Fruit fly (Drosophila melanogaster) whole organism, embryonic: ENCODE results near the gene CG11356.
A peak's percentile ranks its signal among the peaks of the same experiment; 100 is the strongest.

Source experiments
- Atf-2 ChIP-seq: fragments of 200-800 bp; sonication (Bioruptor generic); optimal IDR thresholded peaks from 2 replicates; lab custom pipeline; 2016; ENCODE audit warnings: missing biosample characterization, missing genetic modification characterization
- CG10147 ChIP-seq: fragments of 200-800 bp; sonication (Bioruptor generic); optimal IDR thresholded peaks from 2 replicates; lab custom pipeline; 2019; ENCODE audit warnings: missing biosample characterization, mild to moderate bottlenecking, missing genetic modification characterization, moderate library complexity
- CG1024 ChIP-seq: fragments of 200-800 bp; sonication (Bioruptor generic); IDR thresholded peaks from 2 replicates; pipeline ENCODE4 v1.3.6; 2022; ENCODE audit warnings: missing biosample characterization, missing genetic modification characterization
- CG10267 ChIP-seq: fragments of 200-800 bp; sonication (Bioruptor generic); optimal IDR thresholded peaks from 2 replicates; lab custom pipeline; 2018; ENCODE audit warnings: missing biosample characterization, mild to moderate bottlenecking, missing genetic modification characterization, moderate library complexity
- CG10366 ChIP-seq: fragments of 200-800 bp; sonication (Bioruptor generic); IDR thresholded peaks from 2 replicates; pipeline ENCODE4 v1.3.6; 2022; ENCODE audit warnings: missing biosample characterization, missing genetic modification characterization
- CG11093 ChIP-seq: fragments of 200-800 bp; sonication (Bioruptor generic); IDR thresholded peaks from 3 replicates; pipeline ENCODE4 v1.3.6; 2022; ENCODE audit warnings: missing biosample characterization, missing genetic modification characterization
- CG13296 ChIP-seq: fragments of 200-800 bp; sonication (Bioruptor generic); optimal IDR thresholded peaks from 3 replicates; lab custom pipeline; 2018; ENCODE audit warnings: missing biosample characterization, mild to moderate bottlenecking, missing genetic modification characterization
- CG14050 ChIP-seq: fragments of 200-800 bp; sonication (Bioruptor generic); IDR thresholded peaks from 3 replicates; pipeline ENCODE4 v1.3.6; 2022; ENCODE audit warnings: missing biosample characterization, missing genetic modification characterization
- CG14441 ChIP-seq: fragments of 200-800 bp; sonication (Bioruptor generic); IDR thresholded peaks from 2 replicates; pipeline ENCODE4 v1.3.6; 2022; ENCODE audit warnings: missing biosample characterization, missing genetic modification characterization
- CG15011 ChIP-seq: fragments of 200-800 bp; sonication (Bioruptor generic); optimal IDR thresholded peaks from 3 replicates; lab custom pipeline; 2018; ENCODE audit warnings: missing biosample characterization, mild to moderate bottlenecking, missing genetic modification characterization
- CG1647 ChIP-seq: fragments of 200-800 bp; sonication (Bioruptor generic); optimal IDR thresholded peaks from 3 replicates; lab custom pipeline; 2016; ENCODE audit warnings: missing biosample characterization, missing genetic modification characterization
- CG2712 ChIP-seq: fragments of 200-800 bp; optimal IDR thresholded peaks from 3 replicates; lab custom pipeline; 2019; ENCODE audit warnings: missing biosample characterization, mild to moderate bottlenecking, missing genetic modification characterization, moderate library complexity
- CG32532 ChIP-seq: fragments of 200-800 bp; sonication (Bioruptor generic); IDR thresholded peaks from 2 replicates; pipeline ENCODE4 v1.3.6; 2022; ENCODE audit warnings: missing biosample characterization, missing genetic modification characterization
- CG5180 ChIP-seq: fragments of 200-800 bp; sonication (Bioruptor generic); optimal IDR thresholded peaks from 3 replicates; lab custom pipeline; 2017; ENCODE audit warnings: missing biosample characterization, missing genetic modification characterization, mild to moderate bottlenecking, moderate library complexity, missing genetic modification reagents
- CG6813 ChIP-seq: fragments of 200-800 bp; sonication (Bioruptor generic); optimal IDR thresholded peaks from 2 replicates; lab custom pipeline; 2017; ENCODE audit warnings: missing biosample characterization, missing genetic modification characterization, mild to moderate bottlenecking, moderate library complexity, missing genetic modification reagents
- CG6854 ChIP-seq: fragments of 200-800 bp; sonication (Bioruptor generic); optimal IDR thresholded peaks from 3 replicates; lab custom pipeline; 2017; ENCODE audit warnings: missing biosample characterization, mild to moderate bottlenecking, missing genetic modification characterization
- CG9817 ChIP-seq: fragments of 200-800 bp; sonication (Bioruptor generic); optimal IDR thresholded peaks from 2 replicates; lab custom pipeline; 2018; ENCODE audit warnings: missing biosample characterization, mild to moderate bottlenecking, missing genetic modification characterization, moderate library complexity
- Chrac-16 ChIP-seq: fragments of 200-800 bp; sonication (Bioruptor generic); optimal IDR thresholded peaks from 3 replicates; lab custom pipeline; 2016; ENCODE audit warnings: missing biosample characterization, missing genetic modification characterization
- CoRest ChIP-seq: fragments of 200-800 bp; sonication (Bioruptor generic); optimal IDR thresholded peaks from 3 replicates; lab custom pipeline; 2018; ENCODE audit warnings: missing biosample characterization, mild to moderate bottlenecking, missing genetic modification characterization, moderate library complexity
- Dip2 ChIP-seq: fragments of 200-800 bp; sonication (Bioruptor generic); IDR thresholded peaks from 2 replicates; pipeline ENCODE4 v1.3.6; 2022; ENCODE audit warnings: missing biosample characterization, missing genetic modification characterization
- Dll ChIP-seq: fragments of 200-800 bp; sonication (Bioruptor generic); IDR thresholded peaks from 4 replicates; pipeline ENCODE4 v1.3.6; 2022; ENCODE audit warnings: missing biosample characterization, missing genetic modification characterization; ENCODE audit not compliant: partially characterized antibody
- Eip74EF ChIP-seq, 2 experiments: fragments of 200-800 bp in 1 of 2; fragments of >200 bp in 1 of 2; sonication (Bioruptor generic) in 1 of 2; optimal IDR thresholded peaks; 2 replicates each; lab custom pipeline; 2017 to 2019; ENCODE audit warnings: missing biosample characterization in 2 of 2, missing genetic modification characterization in 2 of 2, mild to moderate bottlenecking in 1 of 2, moderate library complexity in 1 of 2
- Gsc ChIP-seq: fragments of 200-800 bp; sonication (Bioruptor generic); IDR thresholded peaks from 2 replicates; pipeline ENCODE4 v1.3.6; 2022; ENCODE audit warnings: missing biosample characterization, missing genetic modification characterization
- Hand ChIP-seq: fragments of 200-800 bp; sonication (Bioruptor generic); optimal IDR thresholded peaks from 2 replicates; lab custom pipeline; 2017; ENCODE audit warnings: mild to moderate bottlenecking, missing biosample characterization, missing genetic modification reagents, missing genetic modification characterization
- Oaz ChIP-seq: fragments of 200-800 bp; sonication (Bioruptor generic); IDR thresholded peaks from 2 replicates; pipeline ENCODE4 v1.3.6; 2022; ENCODE audit warnings: missing biosample characterization, missing genetic modification characterization
- Pdp1 ChIP-seq, 2 experiments: fragments of 200-800 bp; sonication (Bioruptor generic); optimal IDR thresholded peaks; 3 replicates each; lab custom pipeline; 2016; ENCODE audit warnings: missing biosample characterization in 2 of 2, missing genetic modification characterization in 2 of 2, mild to moderate bottlenecking in 1 of 2, moderate library complexity in 1 of 2
- Six4 ChIP-seq: fragments of 200-800 bp; sonication (Bioruptor generic); optimal IDR thresholded peaks from 2 replicates; lab custom pipeline; 2016; ENCODE audit warnings: missing biosample characterization, missing genetic modification characterization
- crol ChIP-seq: fragments of 200-800 bp; sonication (Bioruptor generic); IDR thresholded peaks from 2 replicates; pipeline ENCODE4 v1.3.6; 2022; ENCODE audit warnings: missing biosample characterization, missing genetic modification characterization
- dmrt99B ChIP-seq: fragments of 200-800 bp; sonication (Bioruptor generic); optimal IDR thresholded peaks from 2 replicates; lab custom pipeline; 2018; ENCODE audit warnings: missing biosample characterization, mild to moderate bottlenecking, missing genetic modification characterization, moderate library complexity
- ewg ChIP-seq: fragments of 200-800 bp; sonication (Bioruptor generic); optimal IDR thresholded peaks from 3 replicates; lab custom pipeline; 2017; ENCODE audit warnings: mild to moderate bottlenecking, missing biosample characterization, missing genetic modification reagents, missing genetic modification characterization
- gem ChIP-seq: fragments of 200-800 bp; sonication (Bioruptor generic); optimal IDR thresholded peaks from 2 replicates; lab custom pipeline; 2019; ENCODE audit warnings: missing biosample characterization, mild to moderate bottlenecking, missing genetic modification characterization, moderate library complexity
- grau ChIP-seq: fragments of 200-800 bp; optimal IDR thresholded peaks from 3 replicates; lab custom pipeline; 2019; ENCODE audit warnings: missing biosample characterization, mild to moderate bottlenecking, missing genetic modification characterization, moderate library complexity
- inv ChIP-seq: fragments of 200-800 bp; sonication (Bioruptor generic); IDR thresholded peaks from 2 replicates; pipeline ENCODE4 v1.3.6; 2022; ENCODE audit warnings: missing biosample characterization, missing genetic modification characterization; ENCODE audit not compliant: partially characterized antibody
- jigr1 ChIP-seq: fragments of 200-800 bp; sonication (Bioruptor generic); IDR thresholded peaks from 3 replicates; pipeline ENCODE4 v1.3.6; 2022; ENCODE audit warnings: missing biosample characterization, missing genetic modification characterization
- kah ChIP-seq: fragments of 200-800 bp; sonication (Bioruptor generic); optimal IDR thresholded peaks from 2 replicates; lab custom pipeline; 2018; ENCODE audit warnings: missing biosample characterization, mild to moderate bottlenecking, missing genetic modification characterization
- klu ChIP-seq: fragments of 200-800 bp; sonication (Bioruptor generic); IDR thresholded peaks from 2 replicates; pipeline ENCODE4 v1.3.6; 2022; ENCODE audit warnings: missing biosample characterization, missing genetic modification characterization
- lbe ChIP-seq: fragments of 200-800 bp; sonication (Bioruptor generic); optimal IDR thresholded peaks from 2 replicates; lab custom pipeline; 2016; ENCODE audit warnings: missing biosample characterization, mild to moderate bottlenecking, missing genetic modification characterization
- lmd ChIP-seq: fragments of 200-800 bp; sonication (Bioruptor generic); IDR thresholded peaks from 2 replicates; pipeline ENCODE4 v1.3.6; 2022; ENCODE audit warnings: missing biosample characterization, missing genetic modification characterization
- nerfin-1 ChIP-seq: fragments of 200-800 bp; sonication (Bioruptor generic); optimal IDR thresholded peaks from 3 replicates; lab custom pipeline; 2019; ENCODE audit warnings: missing biosample characterization, mild to moderate bottlenecking, missing genetic modification characterization, moderate library complexity
- nmo ChIP-seq: fragments of 200-800 bp; sonication (Bioruptor generic); optimal IDR thresholded peaks from 2 replicates; lab custom pipeline; 2018; ENCODE audit warnings: missing biosample characterization, mild to moderate bottlenecking, missing genetic modification characterization, moderate library complexity
- prd ChIP-seq, 3 experiments: fragments of >200 bp in 2 of 3; fragments of 200-800 bp in 1 of 3; sonication (Bioruptor generic) in 1 of 3; optimal IDR thresholded peaks in 2 of 3; IDR thresholded peaks in 1 of 3; 2 replicates in 2 of 3; 3 replicates in 1 of 3; pipeline versions ENCODE4 v1.3.6 to Lab custom; 2017 to 2022; ENCODE audit warnings: missing biosample characterization in 1 of 3, missing genetic modification characterization in 1 of 3
- pum ChIP-seq: fragments of 200-800 bp; sonication (Bioruptor generic); optimal IDR thresholded peaks from 2 replicates; lab custom pipeline; 2016; ENCODE audit warnings: missing biosample characterization, missing genetic modification characterization
- salm ChIP-seq: fragments of 200-800 bp; sonication (Bioruptor generic); optimal IDR thresholded peaks from 2 replicates; lab custom pipeline; 2018; ENCODE audit warnings: missing biosample characterization, mild to moderate bottlenecking, missing genetic modification characterization
- sima ChIP-seq: fragments of 200-800 bp; sonication (Bioruptor generic); optimal IDR thresholded peaks from 2 replicates; lab custom pipeline; 2016; ENCODE audit warnings: missing biosample characterization, missing genetic modification characterization
- slbo ChIP-seq: fragments of 200-800 bp; sonication (Bioruptor generic); IDR thresholded peaks from 2 replicates; pipeline ENCODE4 v1.3.6; 2022; ENCODE audit warnings: missing biosample characterization, missing genetic modification characterization
- sug ChIP-seq: fragments of 200-800 bp; optimal IDR thresholded peaks from 2 replicates; lab custom pipeline; 2019; ENCODE audit warnings: missing biosample characterization, mild to moderate bottlenecking, missing genetic modification characterization, moderate library complexity
- tap ChIP-seq: fragments of 200-800 bp; optimal IDR thresholded peaks from 3 replicates; lab custom pipeline; 2019; ENCODE audit warnings: missing biosample characterization, mild to moderate bottlenecking, missing genetic modification characterization, moderate library complexity
- twi ChIP-seq: fragments of 200-800 bp; optimal IDR thresholded peaks from 2 replicates; lab custom pipeline; 2019; ENCODE audit warnings: missing biosample characterization, mild to moderate bottlenecking, missing genetic modification characterization, moderate library complexity
- vnd ChIP-seq: fragments of 200-800 bp; sonication (Bioruptor generic); IDR thresholded peaks from 3 replicates; pipeline ENCODE4 v1.3.6; 2022; ENCODE audit warnings: missing biosample characterization, missing genetic modification characterization; ENCODE audit not compliant: partially characterized antibody
- z ChIP-seq: fragments of 200-800 bp; sonication (Bioruptor generic); IDR thresholded peaks from 3 replicates; pipeline ENCODE4 v1.3.6; 2022; ENCODE audit warnings: missing biosample characterization, missing genetic modification characterization

Gene CG11356

dm6 chrX:12073637-12074036 lies 30.0 kb downstream of the CG11356 start (continued):
- TF ChIP-seq sug (tag; lab: Kevin White, UChicago) (no peak), Hand (peak; percentile 44), salm (no peak), CG10147 (GFP tag; lab: Kevin White, UChicago) (peak; percentile 16), ewg (GFP tag; lab: Kevin White, UChicago) (no peak), lmd (GFP tag; lab: Robert Waterston, UW) (peak; percentile 9; the same call in 1 of the 2 replicates), Dll (GFP tag; lab: Robert Waterston, UW) (no peak), nerfin-1 (peak; percentile 11), Gsc (GFP tag; lab: Robert Waterston, UW) (no peak), gem (tag; lab: Kevin White, UChicago) (peak; percentile 65), Pdp1 (GFP tag; optimal IDR thresholded peaks at IDR 0.05; lab: Kevin White, UChicago) (peak in 1 of 2 experiments; percentile 47), CG10366 (peak; percentile 24; the same call in 1 of the 2 replicates), slbo (GFP tag; lab: Robert Waterston, UW) (peak; percentile 36), CG9817 (tag; lab: Kevin White, UChicago) (peak; percentile 20), CoRest (tag; lab: Kevin White, UChicago) (peak; percentile 29), Chrac-16 (GFP tag; lab: Kevin White, UChicago) (no peak), CG5180 (no peak), lbe (GFP tag; lab: Kevin White, UChicago) (no peak), nmo (GFP tag; lab: Kevin White, UChicago) (peak; percentile 13), grau (tag; lab: Kevin White, UChicago) (peak; percentile 54), CG11093 (0 out of 3 replicates have a peak, but pooled peaks have one; percentile 13), Eip74EF (GFP tag; optimal IDR thresholded peaks at IDR 0.05; lab: Kevin White, UChicago) (no peak), CG6854 (GFP tag; lab: Kevin White, UChicago) (no peak), Dip2 (GFP tag; lab: Robert Waterston, UW) (no peak), CG1024 (GFP tag; lab: Robert Waterston, UW) (no peak), Six4 (no peak), CG1647 (GFP tag; lab: Kevin White, UChicago) (no peak), klu (GFP tag; lab: Robert Waterston, UW) (no peak), Atf-2 (GFP tag; lab: Kevin White, UChicago) (no peak), tap (peak; percentile 13), CG15011 (GFP tag; lab: Kevin White, UChicago) (no peak), z (GFP tag; lab: Robert Waterston, UW) (no peak), CG2712 (tag; lab: Kevin White, UChicago) (peak; percentile 36), pum (GFP tag; lab: Kevin White, UChicago) (no peak), vnd (GFP tag; lab: Robert Waterston, UW) (no peak), CG14441 (GFP tag; lab: Robert Waterston, UW) (peak; percentile 11; the same call in 1 of the 2 replicates), dmrt99B (tag; lab: Kevin White, UChicago) (peak; percentile 62), prd (optimal IDR thresholded peaks at IDR 0.05; lab: Kevin White, UChicago) (no peak), prd (GFP tag; IDR thresholded peaks at IDR 0.05; lab: Robert Waterston, UW) (no peak; the same call in 2 of the 3 replicates), CG6813 (GFP tag; lab: Kevin White, UChicago) (peak; percentile 12), CG13296 (GFP tag; lab: Kevin White, UChicago) (peak; percentile 24), sima (no peak), jigr1 (GFP tag; lab: Robert Waterston, UW) (no peak), inv (GFP tag; lab: Robert Waterston, UW) (no peak), CG32532 (GFP tag; lab: Robert Waterston, UW) (peak; percentile 27; the same call in 1 of the 2 replicates), twi (tag; lab: Kevin White, UChicago) (no peak), Oaz (GFP tag; lab: Robert Waterston, UW) (no peak), crol (GFP tag; lab: Robert Waterston, UW) (no peak), CG10267 (tag; lab: Kevin White, UChicago) (peak; percentile 13), CG14050 (GFP tag; lab: Robert Waterston, UW) (no peak), kah (GFP tag; lab: Kevin White, UChicago) (no peak)
